Worm (Caenorhabditis elegans) whole organism, midembryonic: ENCODE data around the gene F54A3.6.

ENCODE experiments used
- cog-1 ChIP-seq: sonication (generic microtip); optimal IDR thresholded peaks from 2 replicates; lab custom pipeline; 2016; ENCODE audit warnings: missing genetic modification characterization, missing compliant biosample characterization
- flt-1 ChIP-seq: fragments of 200-800 bp; sonication (Bioruptor generic); IDR thresholded peaks from 2 replicates; pipeline ENCODE4 v1.3.6; 2022; ENCODE audit warnings: missing genetic modification characterization, missing compliant biosample characterization
- med-1 ChIP-seq: sonication (generic microtip); optimal IDR thresholded peaks from 2 replicates; lab custom pipeline; 2017; ENCODE audit warnings: missing genetic modification characterization, mild to moderate bottlenecking, missing compliant biosample characterization, antibody characterized with exemption, missing genetic modification reagents; ENCODE audit not compliant: insufficient read depth

ce11 chrII:2230368-2230767, 1.9 kb downstream of the F54A3.6 start:
- TF ChIP-seq med-1 (GFP tag; lab: Kevin White, UChicago): no peak
- TF ChIP-seq flt-1 (GFP tag; lab: Robert Waterston, UW): no peak
- TF ChIP-seq cog-1 (tag; lab: Kevin White, UChicago): no peak
